Fruit fly (Drosophila melanogaster) S2 (cell line): ENCODE measurements around the gene Bet3.

ENCODE experiments used
- CG8478 ChIP-seq: fragments of >200 bp; optimal IDR thresholded peaks from 2 replicates; lab custom pipeline; 2018
- CTCF ChIP-seq, 2 experiments: fragments of >200 bp; optimal IDR thresholded peaks; 2 replicates each; lab custom pipeline; 2018

- TF ChIP-seq CG8478 (no peak), CTCF (optimal IDR thresholded peaks at IDR 0.05; lab: Kevin White, UChicago) (no peak)
Observed at dm6 chr3L:9399855-9400254, 42.2 kb downstream of the Bet3 start.
